Worm (Caenorhabditis elegans): ENCODE measurements around the gene nspf-1.

DNA sequence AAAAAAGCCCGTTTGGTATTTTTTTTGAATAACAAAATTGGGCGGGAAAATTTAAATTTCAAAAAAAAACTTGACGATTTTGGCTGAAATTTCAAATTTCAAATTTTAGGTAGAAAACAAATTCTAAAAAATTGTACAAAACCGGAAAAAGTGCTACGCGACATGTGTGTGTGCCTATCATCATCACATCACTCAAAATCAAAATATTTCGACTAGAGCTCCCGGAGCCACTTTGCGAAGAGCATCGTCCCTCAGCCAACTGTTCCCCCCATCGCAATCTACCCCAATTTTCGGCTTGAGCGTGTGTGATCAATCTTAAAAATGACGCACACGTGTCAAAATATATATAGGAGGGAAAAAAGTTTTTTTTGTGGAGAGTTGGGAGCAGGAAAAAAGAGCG is 39.3 kb downstream of the nspf-1 start:
- TF ChIP-seq ceh-83 (GFP tag; optimal IDR thresholded peaks at IDR 0.05) (no peak), pha-4 (tag; optimal IDR thresholded peaks at IDR 0.05) (no peak), snpc-4 (tag; optimal IDR thresholded peaks at IDR 0.05) (no peak), lin-32 (GFP tag; optimal IDR thresholded peaks at IDR 0.05) (no peak)
